Fruit fly (Drosophila melanogaster): ENCODE measurements around the gene ro.

DNA sequence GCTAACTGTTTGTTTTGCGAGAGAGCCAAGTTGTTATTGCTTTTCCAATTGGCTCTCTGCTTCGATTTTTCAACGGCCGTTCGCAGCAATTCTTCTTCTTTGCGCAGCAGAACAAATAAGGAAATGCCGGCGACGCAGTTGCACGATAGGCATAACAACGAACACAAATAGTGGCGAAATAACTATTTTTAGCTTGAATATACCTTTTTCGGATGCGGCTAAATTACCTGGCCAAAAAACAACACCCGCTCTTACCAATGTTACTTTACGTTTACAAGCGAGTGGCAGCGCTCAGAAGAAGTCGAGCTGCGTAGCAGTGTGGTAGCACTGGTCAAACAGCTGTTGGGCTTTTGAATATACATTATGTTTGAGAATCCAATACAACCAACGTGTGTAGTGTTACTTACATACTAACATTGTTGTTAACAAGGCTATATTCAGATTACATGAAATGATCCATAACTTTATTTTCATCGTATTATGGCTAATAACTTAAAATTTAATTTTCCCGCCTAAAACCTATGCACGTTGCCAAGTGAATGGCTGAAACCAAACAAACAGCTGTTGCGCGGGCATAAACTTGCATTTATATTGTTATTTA is 18.0 kb downstream of the ro start, which contains the start of the genes Lerp and IntS12:
- TF ChIP-seq CG1792 (GFP tag; optimal IDR thresholded peaks at IDR 0.05) (no peak), ttk (GFP tag; IDR thresholded peaks at IDR 0.05) (no peak), tgo (GFP tag; IDR thresholded peaks at IDR 0.05) (no peak)

Measured in whole organism, embryonic.